Fruit fly (Drosophila melanogaster) whole organism, prepupa: ENCODE results near the gene slmo.
A peak's percentile ranks its signal among the peaks of the same experiment; 100 is the strongest.

Experiments
- Blimp-1 ChIP-seq: fragments of 200-800 bp; sonication (Bioruptor generic); optimal IDR thresholded peaks from 3 replicates; lab custom pipeline; 2017; ENCODE audit warnings: missing biosample characterization, missing genetic modification characterization, mild to moderate bottlenecking, moderate library complexity, missing genetic modification reagents
- CG10631 ChIP-seq: fragments of 200-800 bp; sonication (Bioruptor generic); optimal IDR thresholded peaks from 2 replicates; lab custom pipeline; 2016; ENCODE audit warnings: missing biosample characterization, missing genetic modification characterization
- CG11294 ChIP-seq: fragments of 200-800 bp; sonication (Bioruptor generic); IDR thresholded peaks from 2 replicates; pipeline ENCODE4 v1.3.6; 2022; ENCODE audit warnings: missing biosample characterization, missing genetic modification characterization
- CG11902 ChIP-seq: fragments of 200-800 bp; sonication (Bioruptor generic); optimal IDR thresholded peaks from 3 replicates; lab custom pipeline; 2016; ENCODE audit warnings: missing biosample characterization, missing genetic modification characterization
- CG15336 ChIP-seq: fragments of 200-800 bp; sonication (Bioruptor generic); IDR thresholded peaks from 2 replicates; pipeline ENCODE4 v1.3.6; 2022; ENCODE audit warnings: missing biosample characterization, missing genetic modification characterization
- CG1621 ChIP-seq: fragments of 200-800 bp; sonication (Bioruptor generic); optimal IDR thresholded peaks from 3 replicates; lab custom pipeline; 2018; ENCODE audit warnings: missing biosample characterization, mild to moderate bottlenecking, missing genetic modification characterization
- CG16779 ChIP-seq: fragments of 200-800 bp; sonication (Bioruptor generic); optimal IDR thresholded peaks from 3 replicates; lab custom pipeline; 2017; ENCODE audit warnings: missing biosample characterization, mild to moderate bottlenecking, missing genetic modification characterization
- CG3032 ChIP-seq: fragments of 200-800 bp; optimal IDR thresholded peaks from 2 replicates; lab custom pipeline; 2019; ENCODE audit warnings: missing biosample characterization, mild to moderate bottlenecking, missing genetic modification characterization, moderate library complexity
- CG31627 ChIP-seq: fragments of 200-800 bp; sonication (Bioruptor generic); optimal IDR thresholded peaks from 3 replicates; lab custom pipeline; 2016; ENCODE audit warnings: missing biosample characterization, missing genetic modification characterization
- CG32006 ChIP-seq: fragments of 200-800 bp; sonication (Bioruptor generic); optimal IDR thresholded peaks from 3 replicates; lab custom pipeline; 2017; ENCODE audit warnings: missing biosample characterization, mild to moderate bottlenecking, missing genetic modification characterization
- CG34406 ChIP-seq: fragments of 200-800 bp; sonication (Bioruptor generic); optimal IDR thresholded peaks from 3 replicates; lab custom pipeline; 2016; ENCODE audit warnings: missing biosample characterization, missing genetic modification characterization
- CG3919 ChIP-seq: fragments of 200-800 bp; sonication (Bioruptor generic); optimal IDR thresholded peaks from 3 replicates; lab custom pipeline; 2016; ENCODE audit warnings: missing biosample characterization, missing genetic modification characterization
- CG4318 ChIP-seq: fragments of 200-800 bp; sonication (Bioruptor generic); optimal IDR thresholded peaks from 3 replicates; lab custom pipeline; 2017; ENCODE audit warnings: missing biosample characterization, mild to moderate bottlenecking, missing genetic modification characterization
- CG6163 ChIP-seq: fragments of 200-800 bp; sonication (Bioruptor generic); IDR thresholded peaks from 3 replicates; pipeline ENCODE4 v1.3.6; 2022; ENCODE audit warnings: missing biosample characterization, missing genetic modification characterization
- CG6276 ChIP-seq: fragments of 200-800 bp; sonication (Bioruptor generic); optimal IDR thresholded peaks from 2 replicates; lab custom pipeline; 2017; ENCODE audit warnings: missing biosample characterization, mild to moderate bottlenecking, missing genetic modification characterization
- CG6808 ChIP-seq: fragments of 200-800 bp; sonication (Bioruptor generic); optimal IDR thresholded peaks from 3 replicates; lab custom pipeline; 2017; ENCODE audit warnings: missing biosample characterization, missing genetic modification characterization, mild to moderate bottlenecking, moderate library complexity, missing genetic modification reagents
- CG6854 ChIP-seq: fragments of 200-800 bp; sonication (Bioruptor generic); optimal IDR thresholded peaks from 2 replicates; lab custom pipeline; 2017; ENCODE audit warnings: missing biosample characterization, mild to moderate bottlenecking, missing genetic modification characterization
- CG7368 ChIP-seq: fragments of 200-800 bp; sonication (Bioruptor generic); optimal IDR thresholded peaks from 3 replicates; lab custom pipeline; 2016; ENCODE audit warnings: missing biosample characterization, missing genetic modification characterization
- CG8119 ChIP-seq: fragments of 200-800 bp; sonication (Bioruptor generic); IDR thresholded peaks from 3 replicates; pipeline ENCODE4 v1.3.6; 2022; ENCODE audit warnings: missing biosample characterization, missing genetic modification characterization
- CG8319 ChIP-seq: fragments of 200-800 bp; sonication (Bioruptor generic); optimal IDR thresholded peaks from 3 replicates; lab custom pipeline; 2016; ENCODE audit warnings: missing biosample characterization, missing genetic modification characterization
- CG8632 ChIP-seq: fragments of 200-800 bp; sonication (Bioruptor generic); optimal IDR thresholded peaks from 3 replicates; lab custom pipeline; 2016; ENCODE audit warnings: missing biosample characterization, missing genetic modification characterization
- Eip78C ChIP-seq: fragments of 200-800 bp; sonication (Bioruptor generic); peaks from one replicate; lab custom pipeline; 2016; ENCODE audit warnings: missing biosample characterization, missing genetic modification characterization
- Eip93F ChIP-seq: fragments of 200-800 bp; sonication (Bioruptor generic); optimal IDR thresholded peaks from 2 replicates; lab custom pipeline; 2016; ENCODE audit warnings: missing biosample characterization, mild to moderate bottlenecking, missing genetic modification characterization
- Ets21C ChIP-seq: fragments of 200-800 bp; sonication (Bioruptor generic); optimal IDR thresholded peaks from 3 replicates; lab custom pipeline; 2016; ENCODE audit warnings: missing biosample characterization, missing genetic modification characterization
- Ets96B ChIP-seq: fragments of 200-800 bp; optimal IDR thresholded peaks from 2 replicates; lab custom pipeline; 2019; ENCODE audit warnings: missing biosample characterization, mild to moderate bottlenecking, missing genetic modification characterization, moderate library complexity
- Hr38 ChIP-seq: sonication (Bioruptor generic); optimal IDR thresholded peaks from 2 replicates; lab custom pipeline; 2016; ENCODE audit warnings: missing biosample characterization, missing genetic modification characterization
- Hr39 ChIP-seq: fragments of 200-800 bp; sonication (Bioruptor generic); optimal IDR thresholded peaks from 2 replicates; lab custom pipeline; 2016; ENCODE audit warnings: missing biosample characterization, missing genetic modification characterization
- Hr4 ChIP-seq: fragments of 200-800 bp; sonication (Bioruptor generic); optimal IDR thresholded peaks from 3 replicates; lab custom pipeline; 2016; ENCODE audit warnings: missing biosample characterization, missing genetic modification characterization
- Lpt ChIP-seq: fragments of 200-800 bp; sonication (Bioruptor generic); optimal IDR thresholded peaks from 3 replicates; lab custom pipeline; 2016; ENCODE audit warnings: missing biosample characterization, missing genetic modification characterization
- Met ChIP-seq: fragments of 200-800 bp; sonication (Bioruptor generic); optimal IDR thresholded peaks from 3 replicates; lab custom pipeline; 2016; ENCODE audit warnings: missing biosample characterization, missing genetic modification characterization
- OdsH ChIP-seq: fragments of 200-800 bp; sonication (Bioruptor generic); optimal IDR thresholded peaks from 3 replicates; lab custom pipeline; 2016; ENCODE audit warnings: missing biosample characterization, missing genetic modification characterization
- Smox ChIP-seq: fragments of 200-800 bp; sonication (Bioruptor generic); optimal IDR thresholded peaks from 3 replicates; lab custom pipeline; 2016; ENCODE audit warnings: missing biosample characterization, missing genetic modification characterization
- Sox102F ChIP-seq: fragments of 200-800 bp; sonication (Bioruptor generic); optimal IDR thresholded peaks from 2 replicates; lab custom pipeline; 2016; ENCODE audit warnings: missing biosample characterization, mild to moderate bottlenecking, missing genetic modification characterization
- Sox14 ChIP-seq: fragments of 200-800 bp; sonication (Bioruptor generic); optimal IDR thresholded peaks from 3 replicates; lab custom pipeline; 2016; ENCODE audit warnings: missing biosample characterization, missing genetic modification characterization
- Sox15 ChIP-seq: fragments of 200-800 bp; sonication (Bioruptor generic); optimal IDR thresholded peaks from 3 replicates; lab custom pipeline; 2016; ENCODE audit warnings: missing biosample characterization, missing genetic modification characterization
- achi ChIP-seq: fragments of 200-800 bp; sonication (Bioruptor generic); optimal IDR thresholded peaks from 3 replicates; lab custom pipeline; 2016; ENCODE audit warnings: missing biosample characterization, missing genetic modification characterization
- acj6 ChIP-seq: fragments of 200-800 bp; sonication (Bioruptor generic); optimal IDR thresholded peaks from 3 replicates; lab custom pipeline; 2016; ENCODE audit warnings: missing biosample characterization, missing genetic modification characterization
- cyc ChIP-seq: fragments of 200-800 bp; sonication (Bioruptor generic); optimal IDR thresholded peaks from 3 replicates; lab custom pipeline; 2016; ENCODE audit warnings: missing biosample characterization, missing genetic modification characterization
- dac ChIP-seq: fragments of 200-800 bp; sonication (Bioruptor generic); optimal IDR thresholded peaks from 2 replicates; lab custom pipeline; 2017; ENCODE audit warnings: missing biosample characterization, mild to moderate bottlenecking, missing genetic modification characterization
- dsx ChIP-seq: fragments of 200-800 bp; optimal IDR thresholded peaks from 3 replicates; lab custom pipeline; 2019; ENCODE audit warnings: missing biosample characterization, mild to moderate bottlenecking, missing genetic modification characterization, moderate library complexity; ENCODE audit not compliant: poor library complexity, severe bottlenecking
- esn ChIP-seq: fragments of 200-800 bp; sonication (Bioruptor generic); optimal IDR thresholded peaks from 2 replicates; lab custom pipeline; 2016; ENCODE audit warnings: missing biosample characterization, mild to moderate bottlenecking, missing genetic modification characterization, moderate library complexity
- fd59A ChIP-seq: fragments of 200-800 bp; sonication (Bioruptor generic); optimal IDR thresholded peaks from 2 replicates; lab custom pipeline; 2017; ENCODE audit warnings: missing biosample characterization, mild to moderate bottlenecking, missing genetic modification characterization, missing genetic modification reagents
- fd85E ChIP-seq: fragments of 200-800 bp; sonication (Bioruptor generic); optimal IDR thresholded peaks from 3 replicates; lab custom pipeline; 2016; ENCODE audit warnings: missing biosample characterization, missing genetic modification characterization
- fkh ChIP-seq: fragments of 200-800 bp; sonication (Bioruptor generic); optimal IDR thresholded peaks from 3 replicates; lab custom pipeline; 2017; ENCODE audit warnings: missing biosample characterization, mild to moderate bottlenecking, missing genetic modification characterization, moderate library complexity
- lz ChIP-seq: fragments of 200-800 bp; sonication (Bioruptor generic); optimal IDR thresholded peaks from 3 replicates; lab custom pipeline; 2016; ENCODE audit warnings: missing biosample characterization, missing genetic modification characterization
- net ChIP-seq: fragments of 200-800 bp; sonication (Bioruptor generic); optimal IDR thresholded peaks from 3 replicates; lab custom pipeline; 2016; ENCODE audit warnings: missing biosample characterization, missing genetic modification characterization
- pdm3 ChIP-seq: fragments of 200-800 bp; sonication (Bioruptor generic); optimal IDR thresholded peaks from 3 replicates; lab custom pipeline; 2016; ENCODE audit warnings: missing biosample characterization, missing genetic modification characterization
- salr ChIP-seq, 2 experiments: fragments of 200-800 bp; sonication (Bioruptor generic); optimal IDR thresholded peaks; 3 replicates each; lab custom pipeline; 2016 to 2018; ENCODE audit warnings: missing biosample characterization in 2 of 2, missing genetic modification characterization in 2 of 2, mild to moderate bottlenecking in 1 of 2
- spab ChIP-seq: fragments of 200-800 bp; sonication (Bioruptor generic); optimal IDR thresholded peaks from 2 replicates; lab custom pipeline; 2017; ENCODE audit warnings: missing biosample characterization, mild to moderate bottlenecking, missing genetic modification characterization, missing genetic modification reagents
- ss ChIP-seq, 2 experiments: fragments of 200-800 bp; sonication (Bioruptor generic); optimal IDR thresholded peaks; 2 replicates in 1 of 2; 3 replicates in 1 of 2; lab custom pipeline; 2017 to 2018; ENCODE audit warnings: mild to moderate bottlenecking in 2 of 2, missing biosample characterization in 2 of 2, missing genetic modification characterization in 2 of 2, moderate library complexity in 1 of 2
- svp ChIP-seq: fragments of 200-800 bp; sonication (Bioruptor generic); peaks from one replicate; lab custom pipeline; 2016; ENCODE audit warnings: missing biosample characterization, missing genetic modification characterization
- topi ChIP-seq: fragments of 200-800 bp; sonication (Bioruptor generic); optimal IDR thresholded peaks from 3 replicates; lab custom pipeline; 2016; ENCODE audit warnings: missing biosample characterization, missing genetic modification characterization

The slmo gene

DNA sequence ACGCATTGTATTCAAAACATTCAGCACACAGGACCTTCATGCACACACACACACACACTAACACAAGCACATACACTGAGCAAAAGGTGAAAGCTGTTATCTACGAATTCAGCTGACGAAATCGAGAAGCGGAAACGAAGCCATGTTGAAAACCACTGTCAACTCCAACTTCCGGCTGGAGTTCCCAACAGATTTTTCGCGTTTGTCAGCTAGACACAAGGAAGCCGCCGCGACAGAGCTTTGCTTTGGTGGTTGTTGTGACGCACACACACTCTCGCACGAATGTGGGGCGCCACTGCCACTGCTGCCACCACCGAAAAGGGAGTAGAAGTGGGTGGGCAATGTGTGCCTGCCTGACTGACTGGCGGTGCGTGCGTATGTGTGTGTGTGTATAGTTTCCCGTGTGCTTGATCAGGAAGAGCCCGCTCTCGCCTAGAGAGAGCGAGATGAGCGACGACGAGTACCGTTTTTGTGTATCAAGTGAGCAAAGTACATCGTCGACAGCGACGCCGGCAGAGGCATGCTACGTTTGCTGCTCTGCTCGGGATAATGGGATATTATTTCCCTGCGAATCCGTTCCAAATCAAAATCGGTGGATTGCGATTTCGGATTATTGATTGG is 50.8 kb downstream of the slmo start:
- TF ChIP-seq CG8632 (GFP tag; lab: Kevin White, UChicago) (peak; percentile 44), pdm3 (GFP tag; lab: Kevin White, UChicago) (no peak), CG6163 (GFP tag; lab: Robert Waterston, UW) (0 out of 3 replicates have a peak, but pooled peaks have one; percentile 50), achi (GFP tag; lab: Kevin White, UChicago) (peak; percentile 72), Lpt (GFP tag; lab: Kevin White, UChicago) (no peak), CG15336 (GFP tag; lab: Robert Waterston, UW) (no peak), CG8119 (GFP tag; lab: Robert Waterston, UW) (peak; percentile 35; the same call in 1 of the 3 replicates), net (GFP tag; lab: Kevin White, UChicago) (no peak), CG10631 (GFP tag; lab: Kevin White, UChicago) (no peak), Blimp-1 (GFP tag; lab: Kevin White, UChicago) (peak; percentile 50), Smox (no peak), CG16779 (tag; lab: Kevin White, UChicago) (no peak), CG32006 (GFP tag; lab: Kevin White, UChicago) (no peak), spab (GFP tag; lab: Kevin White, UChicago) (peak; percentile 55), Hr39 (no peak), dsx (GFP tag; lab: Kevin White, UChicago) (no peak), CG31627 (GFP tag; lab: Kevin White, UChicago) (no peak), Sox102F (GFP tag; lab: Kevin White, UChicago) (no peak), Hr4 (no peak), Sox14 (GFP tag; lab: Kevin White, UChicago) (no peak), lz (no peak), CG34406 (GFP tag; lab: Kevin White, UChicago) (peak; percentile 29), Ets21C (GFP tag; lab: Kevin White, UChicago) (no peak), CG3032 (tag; lab: Kevin White, UChicago) (no peak), esn (peak; percentile 45), dac (GFP tag; lab: Kevin White, UChicago) (no peak), CG8319 (peak; percentile 12), Hr38 (GFP tag; lab: Kevin White, UChicago) (no peak), Eip93F (GFP tag; lab: Kevin White, UChicago) (no peak), fd85E (GFP tag; lab: Kevin White, UChicago) (no peak), CG11902 (GFP tag; lab: Kevin White, UChicago) (no peak), CG11294 (GFP tag; lab: Robert Waterston, UW) (no peak), CG6808 (peak; percentile 60), Sox15 (GFP tag; lab: Kevin White, UChicago) (no peak), salr (GFP tag; optimal IDR thresholded peaks at IDR 0.05; lab: Kevin White, UChicago) (peak in 1 of 2 experiments; percentile 8), Eip78C (peak; percentile 71), CG6854 (GFP tag; lab: Kevin White, UChicago) (peak; percentile 69), fkh (GFP tag; lab: Kevin White, UChicago) (no peak), fd59A (GFP tag; lab: Kevin White, UChicago) (peak; percentile 16), CG4318 (GFP tag; lab: Kevin White, UChicago) (no peak), ss (GFP tag; optimal IDR thresholded peaks at IDR 0.05; lab: Kevin White, UChicago) (peak; percentile 30 to 78), acj6 (no peak), CG7368 (GFP tag; lab: Kevin White, UChicago) (peak; percentile 12), CG3919 (GFP tag; lab: Kevin White, UChicago) (no peak), cyc (GFP tag; lab: Kevin White, UChicago) (no peak), Ets96B (tag; lab: Kevin White, UChicago) (no peak), Met (GFP tag; lab: Kevin White, UChicago) (no peak), svp (GFP tag; lab: Kevin White, UChicago) (no peak), OdsH (GFP tag; lab: Kevin White, UChicago) (no peak), CG6276 (GFP tag; lab: Kevin White, UChicago) (peak; percentile 22), CG1621 (tag; lab: Kevin White, UChicago) (peak; percentile 37), topi (GFP tag; lab: Kevin White, UChicago) (no peak)
